Fruit fly (Drosophila melanogaster): Measurements from ENCODE around the gene CG6652.

DNA sequence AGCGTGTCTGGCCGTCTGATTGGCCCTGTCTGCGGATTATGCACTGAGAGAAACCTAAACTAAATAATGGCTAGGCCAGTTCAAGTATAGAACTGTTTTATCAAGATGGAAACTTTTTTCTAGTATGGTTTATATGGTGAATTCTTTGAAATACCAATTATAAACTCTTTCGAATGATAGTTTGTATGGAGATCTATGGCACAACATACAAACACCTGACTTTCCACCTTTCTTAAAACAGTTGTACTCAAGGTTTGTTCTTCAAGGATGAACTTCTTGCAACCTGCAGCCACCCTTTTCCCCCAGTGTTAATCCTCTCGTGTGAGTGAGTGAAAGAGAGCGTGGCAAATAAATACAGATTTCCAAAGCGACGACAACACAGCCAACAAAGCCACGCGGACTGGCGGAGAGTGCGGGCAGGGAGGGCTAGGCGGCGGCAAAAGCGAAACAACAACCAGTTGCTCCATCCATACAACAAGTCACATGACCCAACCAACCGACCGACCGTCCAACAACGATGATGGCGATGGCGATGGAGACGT lies 18.4 kb downstream of the CG6652 start:
- TF ChIP-seq Sin3A (optimal IDR thresholded peaks at IDR 0.05) (no peak), psq (optimal IDR thresholded peaks at IDR 0.05) (no peak), h (optimal IDR thresholded peaks at IDR 0.05) (no peak), ttk (optimal IDR thresholded peaks at IDR 0.05) (no peak), insv (optimal IDR thresholded peaks at IDR 0.05) (no peak)
